Worm (Caenorhabditis elegans) whole organism, L1 larva: ENCODE data around the gene gst-33.
A peak's percentile ranks its signal among the peaks of the same experiment; 100 is the strongest.

ENCODE experiments used
- C34B4.2 ChIP-seq: sonication (generic microtip); optimal IDR thresholded peaks from 2 replicates; lab custom pipeline; 2017; ENCODE audit warnings: mild to moderate bottlenecking, missing genetic modification characterization, missing compliant biosample characterization
- ama-1 ChIP-seq: fragments of 150-350 bp; optimal IDR thresholded peaks from 2 replicates; lab custom pipeline; 2014
- fos-1 ChIP-seq: fragments of 150-350 bp; optimal IDR thresholded peaks from 2 replicates; lab custom pipeline; 2014; ENCODE audit warnings: missing biosample characterization, missing genetic modification characterization
- jun-1 ChIP-seq: fragments of 150-350 bp; optimal IDR thresholded peaks from 2 replicates; lab custom pipeline; 2014; ENCODE audit warnings: missing biosample characterization, missing genetic modification reagents, missing genetic modification characterization
- lin-13 ChIP-seq: fragments of 150-350 bp; optimal IDR thresholded peaks from 2 replicates; lab custom pipeline; 2014; ENCODE audit warnings: missing biosample characterization, missing genetic modification reagents, missing genetic modification characterization
- lin-39 ChIP-seq: fragments of 150-350 bp; optimal IDR thresholded peaks from 2 replicates; lab custom pipeline; 2014; ENCODE audit warnings: missing biosample characterization, missing genetic modification reagents, missing genetic modification characterization
- mdl-1 ChIP-seq, 2 experiments: fragments of 150-350 bp; optimal IDR thresholded peaks; 2 replicates each; lab custom pipeline; 2014 to 2017; ENCODE audit warnings: missing biosample characterization in 2 of 2, missing genetic modification characterization in 2 of 2, inconsistent platforms in 1 of 2
- nhr-77 ChIP-seq: fragments of 150-350 bp; optimal IDR thresholded peaks from 2 replicates; lab custom pipeline; 2014; ENCODE audit warnings: missing biosample characterization, missing genetic modification characterization
- rnt-1 ChIP-seq: sonication (generic microtip); optimal IDR thresholded peaks from 2 replicates; lab custom pipeline; 2016; ENCODE audit warnings: mild to moderate bottlenecking, missing genetic modification characterization, moderate library complexity, missing compliant biosample characterization
- tbx-2 ChIP-seq: sonication (generic microtip); optimal IDR thresholded peaks from 2 replicates; lab custom pipeline; 2016; ENCODE audit warnings: missing genetic modification characterization, missing compliant biosample characterization
- tlp-1 ChIP-seq: fragments of 150-350 bp; optimal IDR thresholded peaks from 2 replicates; lab custom pipeline; 2014; ENCODE audit warnings: missing biosample characterization, missing genetic modification characterization

ce11 chrV:3468436-3468835, at the start of gene gst-33:
- TF ChIP-seq ama-1 (lab: Kevin White, UChicago) (no peak), rnt-1 (tag; lab: Kevin White, UChicago) (no peak), jun-1 (no peak), fos-1 (tag; lab: Kevin White, UChicago) (no peak), lin-39 (tag; lab: Kevin White, UChicago) (no peak), C34B4.2 (tag; lab: Kevin White, UChicago) (no peak), tbx-2 (tag; lab: Kevin White, UChicago) (no peak), tlp-1 (tag; lab: Kevin White, UChicago) (no peak), lin-13 (GFP tag; lab: Kevin White, UChicago) (no peak), mdl-1 (tag; optimal IDR thresholded peaks at IDR 0.05; lab: Kevin White, UChicago) (peak in 1 of 2 experiments; percentile 28), nhr-77 (peak; percentile 16)
